Fruit fly (Drosophila melanogaster) whole organism, embryonic: ENCODE data around the gene CG13917.

Experiments used
- CG11560 ChIP-seq: fragments of 200-800 bp; sonication (Bioruptor generic); IDR thresholded peaks from 3 replicates; pipeline ENCODE4 v1.3.6; 2022; ENCODE audit warnings: missing biosample characterization, missing genetic modification characterization
- CG14710 ChIP-seq: fragments of 200-800 bp; sonication (Bioruptor generic); optimal IDR thresholded peaks from 3 replicates; lab custom pipeline; 2019; ENCODE audit warnings: missing biosample characterization, mild to moderate bottlenecking, missing genetic modification characterization, moderate library complexity
- CG16815 ChIP-seq: fragments of 200-800 bp; sonication (Bioruptor generic); optimal IDR thresholded peaks from 3 replicates; lab custom pipeline; 2017; ENCODE audit warnings: missing biosample characterization, mild to moderate bottlenecking, missing genetic modification characterization
- CG17829 ChIP-seq: fragments of 200-800 bp; optimal IDR thresholded peaks from 2 replicates; lab custom pipeline; 2019; ENCODE audit warnings: missing biosample characterization, mild to moderate bottlenecking, missing genetic modification characterization, moderate library complexity
- CG17912 ChIP-seq: fragments of 200-800 bp; sonication (Bioruptor generic); optimal IDR thresholded peaks from 2 replicates; lab custom pipeline; 2018; ENCODE audit warnings: missing biosample characterization, mild to moderate bottlenecking, missing genetic modification characterization
- CG1832 ChIP-seq: fragments of 200-800 bp; sonication (Bioruptor generic); optimal IDR thresholded peaks from 2 replicates; lab custom pipeline; 2017; ENCODE audit warnings: missing biosample characterization, mild to moderate bottlenecking, missing genetic modification characterization, inconsistent platforms
- CG2199 ChIP-seq: fragments of 200-800 bp; sonication (Bioruptor generic); IDR thresholded peaks from 3 replicates; pipeline ENCODE4 v1.3.6; 2022; ENCODE audit warnings: missing biosample characterization, missing genetic modification characterization
- CG30403 ChIP-seq: fragments of 200-800 bp; sonication (Bioruptor generic); optimal IDR thresholded peaks from 3 replicates; lab custom pipeline; 2016; ENCODE audit warnings: missing biosample characterization, missing genetic modification characterization
- CG30431 ChIP-seq: fragments of 200-800 bp; sonication (Bioruptor generic); optimal IDR thresholded peaks from 2 replicates; lab custom pipeline; 2017; ENCODE audit warnings: missing biosample characterization, missing genetic modification characterization
- CG31365 ChIP-seq: fragments of 200-800 bp; sonication (Bioruptor generic); optimal IDR thresholded peaks from 2 replicates; lab custom pipeline; 2018; ENCODE audit warnings: missing biosample characterization, mild to moderate bottlenecking, missing genetic modification characterization
- CG34422 ChIP-seq: fragments of 200-800 bp; sonication (Bioruptor generic); IDR thresholded peaks from 3 replicates; pipeline ENCODE4 v1.3.6; 2022; ENCODE audit warnings: missing biosample characterization, missing genetic modification characterization
- CG6683 ChIP-seq: fragments of 200-800 bp; sonication (Bioruptor generic); optimal IDR thresholded peaks from 2 replicates; lab custom pipeline; 2017; ENCODE audit warnings: missing biosample characterization, mild to moderate bottlenecking, missing genetic modification characterization, missing genetic modification reagents
- CG6765 ChIP-seq: fragments of 200-800 bp; sonication (Bioruptor generic); optimal IDR thresholded peaks from 3 replicates; lab custom pipeline; 2017; ENCODE audit warnings: missing biosample characterization, mild to moderate bottlenecking, missing genetic modification characterization
- CG6813 ChIP-seq: fragments of 200-800 bp; sonication (Bioruptor generic); optimal IDR thresholded peaks from 2 replicates; lab custom pipeline; 2017; ENCODE audit warnings: missing biosample characterization, missing genetic modification characterization, mild to moderate bottlenecking, moderate library complexity, missing genetic modification reagents
- CG7839 ChIP-seq: fragments of 200-800 bp; sonication (Bioruptor generic); optimal IDR thresholded peaks from 3 replicates; lab custom pipeline; 2018; ENCODE audit warnings: missing biosample characterization, mild to moderate bottlenecking, missing genetic modification characterization, moderate library complexity
- CG8765 ChIP-seq: fragments of 200-800 bp; sonication (Bioruptor generic); IDR thresholded peaks from 2 replicates; pipeline ENCODE4 v1.3.6; 2022; ENCODE audit warnings: missing biosample characterization, missing genetic modification characterization
- CG9797 ChIP-seq: fragments of 200-800 bp; sonication (Bioruptor generic); optimal IDR thresholded peaks from 3 replicates; lab custom pipeline; 2018; ENCODE audit warnings: missing biosample characterization, mild to moderate bottlenecking, missing genetic modification characterization
- CTCF ChIP-seq: fragments of 200-800 bp; sonication (Bioruptor generic); optimal IDR thresholded peaks from 2 replicates; lab custom pipeline; 2017; ENCODE audit warnings: missing biosample characterization, mild to moderate bottlenecking, missing genetic modification characterization, moderate library complexity
- D19A ChIP-seq: fragments of 200-800 bp; optimal IDR thresholded peaks from 3 replicates; lab custom pipeline; 2019; ENCODE audit warnings: missing biosample characterization, mild to moderate bottlenecking, missing genetic modification characterization, moderate library complexity
- Deaf1 ChIP-seq: fragments of 200-800 bp; optimal IDR thresholded peaks from 3 replicates; lab custom pipeline; 2019; ENCODE audit warnings: missing biosample characterization, mild to moderate bottlenecking, missing genetic modification characterization, moderate library complexity
- Doc3 ChIP-seq: fragments of 200-800 bp; sonication (Bioruptor generic); IDR thresholded peaks from 3 replicates; pipeline ENCODE4 v1.3.6; 2022; ENCODE audit warnings: missing biosample characterization, missing genetic modification characterization; ENCODE audit not compliant: partially characterized antibody
- Drgx ChIP-seq: fragments of 200-800 bp; sonication (Bioruptor generic); IDR thresholded peaks from 2 replicates; pipeline ENCODE4 v1.3.6; 2022; ENCODE audit warnings: missing biosample characterization, missing genetic modification characterization
- E2f2 ChIP-seq: fragments of 200-800 bp; sonication (Bioruptor generic); IDR thresholded peaks from 2 replicates; pipeline ENCODE4 v1.3.6; 2022; ENCODE audit warnings: missing biosample characterization, missing genetic modification characterization
- Fer3 ChIP-seq: fragments of 200-800 bp; sonication (Bioruptor generic); optimal IDR thresholded peaks from 2 replicates; lab custom pipeline; 2018; ENCODE audit warnings: missing biosample characterization, mild to moderate bottlenecking, missing genetic modification characterization, moderate library complexity
- Jarid2 ChIP-seq: fragments of 200-800 bp; sonication (Bioruptor generic); optimal IDR thresholded peaks from 3 replicates; lab custom pipeline; 2017; ENCODE audit warnings: mild to moderate bottlenecking, missing biosample characterization, missing genetic modification reagents, missing genetic modification characterization
- Med ChIP-seq: fragments of 200-800 bp; sonication (Bioruptor generic); peaks from one replicate; lab custom pipeline; 2016; ENCODE audit warnings: missing biosample characterization, missing genetic modification characterization, mild to moderate bottlenecking, inconsistent platforms, moderate library complexity
- Optix ChIP-seq: fragments of 200-800 bp; sonication (Bioruptor generic); IDR thresholded peaks from 3 replicates; pipeline ENCODE4 v1.3.6; 2022; ENCODE audit warnings: missing biosample characterization, missing genetic modification characterization
- Pdp1 ChIP-seq, 2 experiments: fragments of 200-800 bp; sonication (Bioruptor generic); optimal IDR thresholded peaks; 3 replicates each; lab custom pipeline; 2016; ENCODE audit warnings: missing biosample characterization in 2 of 2, missing genetic modification characterization in 2 of 2, mild to moderate bottlenecking in 1 of 2, moderate library complexity in 1 of 2
- Poxn ChIP-seq: fragments of 200-800 bp; sonication (Bioruptor generic); IDR thresholded peaks from 2 replicates; pipeline ENCODE4 v1.3.6; 2022; ENCODE audit warnings: missing biosample characterization, missing genetic modification characterization
- Ssrp ChIP-seq: fragments of 200-800 bp; sonication (Bioruptor generic); optimal IDR thresholded peaks from 2 replicates; lab custom pipeline; 2018; ENCODE audit warnings: missing biosample characterization, mild to moderate bottlenecking, missing genetic modification characterization, moderate library complexity
- Taf1 ChIP-seq: fragments of 200-800 bp; sonication (Bioruptor generic); IDR thresholded peaks from 2 replicates; pipeline ENCODE4 v1.3.6; 2022; ENCODE audit warnings: missing biosample characterization, missing genetic modification characterization
- Tbp ChIP-seq: fragments of >200 bp; optimal IDR thresholded peaks from 2 replicates; lab custom pipeline; 2018; ENCODE audit warnings: missing biosample characterization, missing genetic modification characterization
- amos ChIP-seq: fragments of 200-800 bp; sonication (Bioruptor generic); IDR thresholded peaks from 2 replicates; pipeline ENCODE4 v1.3.6; 2022; ENCODE audit warnings: missing biosample characterization, missing genetic modification characterization; ENCODE audit not compliant: partially characterized antibody
- chinmo ChIP-seq: fragments of 200-800 bp; sonication (Bioruptor generic); IDR thresholded peaks from 4 replicates; pipeline ENCODE4 v1.3.6; 2022; ENCODE audit warnings: missing biosample characterization, missing genetic modification characterization; ENCODE audit not compliant: partially characterized antibody
- ewg ChIP-seq: fragments of 200-800 bp; sonication (Bioruptor generic); optimal IDR thresholded peaks from 3 replicates; lab custom pipeline; 2017; ENCODE audit warnings: mild to moderate bottlenecking, missing biosample characterization, missing genetic modification reagents, missing genetic modification characterization
- gsb ChIP-seq: fragments of 200-800 bp; sonication (Bioruptor generic); IDR thresholded peaks from 2 replicates; pipeline ENCODE4 v1.3.6; 2022; ENCODE audit warnings: missing biosample characterization, missing genetic modification characterization
- hkb ChIP-seq, 2 experiments: fragments of 200-800 bp in 1 of 2; fragments of >200 bp in 1 of 2; sonication (Bioruptor generic) in 1 of 2; IDR thresholded peaks in 1 of 2; optimal IDR thresholded peaks in 1 of 2; 2 replicates each; pipeline versions ENCODE4 v1.3.6 to Lab custom; 2017 to 2022; ENCODE audit warnings: missing biosample characterization in 1 of 2, missing genetic modification characterization in 1 of 2
- lov ChIP-seq, 2 experiments: fragments of 200-800 bp in 1 of 2; fragments of >200 bp in 1 of 2; sonication (Bioruptor generic) in 1 of 2; IDR thresholded peaks in 1 of 2; optimal IDR thresholded peaks in 1 of 2; 2 replicates in 1 of 2; 3 replicates in 1 of 2; pipeline versions ENCODE4 v1.3.6 to Lab custom; 2017 to 2022; ENCODE audit warnings: missing biosample characterization in 1 of 2, missing genetic modification characterization in 1 of 2
- nerfin-1 ChIP-seq: fragments of 200-800 bp; sonication (Bioruptor generic); optimal IDR thresholded peaks from 3 replicates; lab custom pipeline; 2019; ENCODE audit warnings: missing biosample characterization, mild to moderate bottlenecking, missing genetic modification characterization, moderate library complexity
- nerfin-2 ChIP-seq: fragments of 200-800 bp; sonication (Bioruptor generic); IDR thresholded peaks from 2 replicates; pipeline ENCODE4 v1.3.6; 2022; ENCODE audit warnings: missing biosample characterization, missing genetic modification characterization; ENCODE audit not compliant: partially characterized antibody
- onecut ChIP-seq: fragments of 200-800 bp; sonication (Bioruptor generic); IDR thresholded peaks from 2 replicates; pipeline ENCODE4 v1.3.6; 2022; ENCODE audit warnings: missing biosample characterization, missing genetic modification characterization
- pum ChIP-seq: fragments of 200-800 bp; sonication (Bioruptor generic); optimal IDR thresholded peaks from 2 replicates; lab custom pipeline; 2016; ENCODE audit warnings: missing biosample characterization, missing genetic modification characterization
- ro ChIP-seq: fragments of 200-800 bp; sonication (Bioruptor generic); IDR thresholded peaks from 2 replicates; pipeline ENCODE4 v1.3.6; 2022; ENCODE audit warnings: missing biosample characterization, missing genetic modification characterization
- sens ChIP-seq: fragments of 200-800 bp; sonication (Bioruptor generic); peaks from one replicate; lab custom pipeline; 2016; ENCODE audit warnings: missing biosample characterization, missing genetic modification characterization
- slou ChIP-seq: fragments of 200-800 bp; sonication (Bioruptor generic); optimal IDR thresholded peaks from 3 replicates; lab custom pipeline; 2016; ENCODE audit warnings: missing biosample characterization, missing genetic modification characterization
- sob ChIP-seq: fragments of 200-800 bp; sonication (Bioruptor generic); IDR thresholded peaks from 2 replicates; pipeline ENCODE4 v1.3.6; 2022; ENCODE audit warnings: missing biosample characterization, missing genetic modification characterization
- sr ChIP-seq: fragments of 200-800 bp; sonication (Bioruptor generic); IDR thresholded peaks from 3 replicates; pipeline ENCODE4 v1.3.6; 2022; ENCODE audit warnings: missing biosample characterization, missing genetic modification characterization
- tio ChIP-seq: fragments of 200-800 bp; sonication (Bioruptor generic); optimal IDR thresholded peaks from 2 replicates; lab custom pipeline; 2017; ENCODE audit warnings: missing biosample characterization, missing genetic modification characterization, inconsistent platforms
- vvl ChIP-seq: fragments of 200-800 bp; sonication (Bioruptor generic); IDR thresholded peaks from 2 replicates; pipeline ENCODE4 v1.3.6; 2022; ENCODE audit warnings: missing biosample characterization, missing genetic modification characterization
- yki ChIP-seq: fragments of >200 bp; optimal IDR thresholded peaks from 3 replicates; lab custom pipeline; 2018

The CG13917 gene

dm6 chr3L:1577338-1577737, 839 bp downstream of the CG13917 start (continued):
- TF ChIP-seq onecut (GFP tag; lab: Robert Waterston, UW) (peak; percentile 98), Med (GFP tag; lab: Kevin White, UChicago) (peak; percentile 43), lov (optimal IDR thresholded peaks at IDR 0.05; lab: Kevin White, UChicago) (no peak), lov (GFP tag; IDR thresholded peaks at IDR 0.05; lab: Robert Waterston, UW) (no peak), sens (GFP tag; lab: Kevin White, UChicago) (no peak), ro (GFP tag; lab: Robert Waterston, UW) (no peak), CG7839 (tag; lab: Kevin White, UChicago) (no peak), CG14710 (tag; lab: Kevin White, UChicago) (no peak), nerfin-1 (tag; lab: Kevin White, UChicago) (peak; percentile 14), CG2199 (no peak), CTCF (GFP tag; lab: Kevin White, UChicago) (no peak), amos (GFP tag; lab: Robert Waterston, UW) (no peak), CG1832 (GFP tag; lab: Kevin White, UChicago) (peak; percentile 57), Drgx (peak; percentile 37; the same call in 1 of the 2 replicates), yki (lab: Kevin White, UChicago) (no peak), Deaf1 (tag; lab: Kevin White, UChicago) (no peak), hkb (optimal IDR thresholded peaks at IDR 0.05; lab: Kevin White, UChicago) (no peak), hkb (GFP tag; IDR thresholded peaks at IDR 0.05; lab: Robert Waterston, UW) (peak; percentile 15; the same call in 1 of the 2 replicates), nerfin-2 (0 out of 2 replicates have a peak, but pooled peaks have one; percentile 24), Doc3 (GFP tag; lab: Robert Waterston, UW) (0 out of 3 replicates have a peak, but pooled peaks have one; percentile 17), vvl (GFP tag; lab: Robert Waterston, UW) (peak; percentile 10; the same call in 1 of the 2 replicates), CG9797 (GFP tag; lab: Kevin White, UChicago) (no peak), CG17912 (GFP tag; lab: Kevin White, UChicago) (no peak), CG17829 (tag; lab: Kevin White, UChicago) (no peak), Ssrp (tag; lab: Kevin White, UChicago) (no peak), CG30431 (no peak), CG16815 (GFP tag; lab: Kevin White, UChicago) (no peak), Pdp1 (GFP tag; optimal IDR thresholded peaks at IDR 0.05; lab: Kevin White, UChicago) (peak in 1 of 2 experiments; percentile 46), chinmo (GFP tag; lab: Robert Waterston, UW) (0 out of 4 replicates have a peak, but pooled peaks have one; percentile 36), Jarid2 (peak; percentile 9), sr (GFP tag; lab: Robert Waterston, UW) (peak; percentile 30; the same call in 1 of the 3 replicates), sob (GFP tag; lab: Robert Waterston, UW) (0 out of 2 replicates have a peak, but pooled peaks have one; percentile 10), CG34422 (GFP tag; lab: Robert Waterston, UW) (peak; percentile 47; the same call in 1 of the 3 replicates), E2f2 (GFP tag; lab: Robert Waterston, UW) (no peak), Taf1 (GFP tag; lab: Robert Waterston, UW) (no peak), CG6765 (GFP tag; lab: Kevin White, UChicago) (peak; percentile 5), CG6813 (no peak)

dm6 chr3L:1578391-1578948, 2.0 kb downstream of the CG13917 start:
- TF ChIP-seq CG8765 (GFP tag; lab: Robert Waterston, UW) (no peak), Optix (GFP tag; lab: Robert Waterston, UW) (no peak), Fer3 (tag; lab: Kevin White, UChicago) (peak; percentile 47), ewg (GFP tag; lab: Kevin White, UChicago) (no peak), gsb (GFP tag; lab: Robert Waterston, UW) (no peak), CG6683 (GFP tag; lab: Kevin White, UChicago) (no peak), slou (GFP tag; lab: Kevin White, UChicago) (no peak), tio (GFP tag; lab: Kevin White, UChicago) (no peak), D19A (tag; lab: Kevin White, UChicago) (peak; percentile 30), Tbp (GFP tag; lab: Kevin White, UChicago) (no peak), Poxn (no peak), CG30403 (peak; percentile 16), pum (GFP tag; lab: Kevin White, UChicago) (peak; percentile 28), CG17829 (tag; lab: Kevin White, UChicago) (no peak), CG31365 (tag; lab: Kevin White, UChicago) (no peak), CG11560 (tag; lab: Robert Waterston, UW) (no peak)
